Worm (Caenorhabditis elegans): ENCODE results near the gene R08C7.5.

- no peak for TF ChIP-seq ceh-58 (GFP tag; IDR thresholded peaks at IDR 0.05)
- no peak for TF ChIP-seq atf-7 (tag; optimal IDR thresholded peaks at IDR 0.05)
- TF ChIP-seq Y95B8A.8 (GFP tag; IDR thresholded peaks at IDR 0.05), result no peak
- TF ChIP-seq rcor-1 (GFP tag; IDR thresholded peaks at IDR 0.05), result no peak
- no peak for TF ChIP-seq ztf-3 (GFP tag; optimal IDR thresholded peaks at IDR 0.05)
- no peak for TF ChIP-seq nhr-179 (tag; optimal IDR thresholded peaks at IDR 0.05)
- TF ChIP-seq let-526 (GFP tag; IDR thresholded peaks at IDR 0.05), result no peak
- TF ChIP-seq ama-1 (optimal IDR thresholded peaks at IDR 0.05), result no peak
- TF ChIP-seq ama-1 (GFP tag; optimal IDR thresholded peaks at IDR 0.05), result no peak
- no peak for TF ChIP-seq ceh-91 (GFP tag; IDR thresholded peaks at IDR 0.05)
- TF ChIP-seq Y67H2A.10 (GFP tag; conservative IDR thresholded peaks at IDR 0.05), result no peak
- no peak for TF ChIP-seq K11D2.4 (GFP tag; IDR thresholded peaks at IDR 0.05)
- TF ChIP-seq F10E7.11 (tag; optimal IDR thresholded peaks at IDR 0.05), result no peak
- TF ChIP-seq let-607 (tag; optimal IDR thresholded peaks at IDR 0.05), result no peak
- TF ChIP-seq snpc-1.3 (tag; optimal IDR thresholded peaks at IDR 0.05; ENCODE audit: insufficient read depth), result no peak
These were observed 39.0 kb downstream of the R08C7.5 start for ce11 chrIV:4469055-4469454.

All from whole organism, young adult.